Worm (Caenorhabditis elegans) whole organism, L1 larva: Measurements from ENCODE around the gene flad-1.

Experiments used
- ces-1 ChIP-seq: fragments of 150-350 bp; optimal IDR thresholded peaks from 2 replicates; lab custom pipeline; 2014; ENCODE audit warnings: missing biosample characterization, missing genetic modification reagents, missing genetic modification characterization
- lin-39 ChIP-seq: fragments of 150-350 bp; optimal IDR thresholded peaks from 2 replicates; lab custom pipeline; 2014; ENCODE audit warnings: missing biosample characterization, missing genetic modification reagents, missing genetic modification characterization
- skn-1 ChIP-seq: fragments of 150-350 bp; optimal IDR thresholded peaks from 2 replicates; lab custom pipeline; 2014; ENCODE audit warnings: missing biosample characterization, missing genetic modification characterization
- unc-30 ChIP-seq: sonication (generic microtip); optimal IDR thresholded peaks from 2 replicates; lab custom pipeline; 2017; ENCODE audit warnings: missing biosample characterization, missing genetic modification characterization

DNA sequence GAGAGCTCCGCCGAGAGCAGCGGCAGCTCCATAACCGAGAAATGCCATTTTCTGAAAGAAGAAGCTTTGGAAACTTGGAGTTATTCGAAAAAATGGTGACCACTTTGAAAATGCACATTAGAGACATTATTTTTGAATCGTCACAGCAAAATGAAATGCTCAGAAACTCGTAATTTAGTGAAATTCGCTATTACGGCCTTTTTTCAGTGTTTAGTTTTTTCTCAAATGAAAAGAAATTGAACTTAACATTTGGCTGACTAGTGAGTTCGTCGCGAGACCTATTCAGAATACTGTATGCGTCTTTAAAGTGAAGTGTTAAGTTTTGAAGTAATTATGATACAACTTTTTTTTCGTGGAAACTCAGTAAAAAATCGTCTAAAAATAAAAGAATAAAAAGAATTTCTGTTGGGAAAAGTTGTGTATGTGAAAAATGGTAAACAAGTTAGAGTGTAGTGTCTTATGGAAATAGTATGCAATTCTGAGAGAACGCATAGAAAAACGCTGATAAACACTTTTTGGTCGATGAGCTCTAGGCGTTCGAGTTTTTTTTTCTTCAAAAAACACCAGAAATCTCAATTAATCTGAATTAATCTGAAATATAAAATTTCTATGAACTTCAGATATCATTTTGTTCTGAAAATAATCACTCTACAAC lies 26.6 kb downstream of the flad-1 start, which contains the start of gene R53.5:
- TF ChIP-seq ces-1 (GFP tag; lab: Kevin White, UChicago) (no peak), skn-1 (tag; lab: Kevin White, UChicago) (no peak), unc-30 (tag; lab: Kevin White, UChicago) (no peak), lin-39 (tag; lab: Kevin White, UChicago) (no peak)
